Worm (Caenorhabditis elegans) whole organism, early embryonic: ENCODE data around the gene K10H10.9.

Experiments used
- B0310.2 ChIP-seq: sonication (generic microtip); optimal IDR thresholded peaks from 2 replicates; lab custom pipeline; 2016; ENCODE audit warnings: mild to moderate bottlenecking, missing genetic modification characterization, missing compliant biosample characterization
- F13C5.2 ChIP-seq: sonication (generic microtip); optimal IDR thresholded peaks from 2 replicates; lab custom pipeline; 2017; ENCODE audit warnings: mild to moderate bottlenecking, missing genetic modification characterization, inconsistent platforms, missing compliant biosample characterization
- aly-1 ChIP-seq: sonication (generic microtip); optimal IDR thresholded peaks from 2 replicates; lab custom pipeline; 2016; ENCODE audit warnings: missing genetic modification characterization, missing compliant biosample characterization
- ama-1 ChIP-seq: fragments of 150-350 bp; optimal IDR thresholded peaks from 2 replicates; lab custom pipeline; 2014
- flt-1 ChIP-seq: fragments of 200-800 bp; sonication (Bioruptor generic); IDR thresholded peaks from 2 replicates; pipeline ENCODE4 v1.3.6; 2022; ENCODE audit warnings: missing genetic modification characterization, missing compliant biosample characterization
- hnd-1 ChIP-seq: sonication (generic microtip); optimal IDR thresholded peaks from 2 replicates; lab custom pipeline; 2016; ENCODE audit warnings: missing genetic modification characterization, missing compliant biosample characterization
- pes-1 ChIP-seq: fragments of 200-800 bp; sonication (Bioruptor generic); IDR thresholded peaks from 2 replicates; pipeline ENCODE4 v1.3.6; 2022; ENCODE audit warnings: missing genetic modification reagents, missing genetic modification characterization, missing compliant biosample characterization
- scrt-1 ChIP-seq: fragments of 200-800 bp; sonication (Bioruptor generic); IDR thresholded peaks from 2 replicates; pipeline ENCODE4 v1.3.6; 2022; ENCODE audit warnings: missing genetic modification characterization, missing compliant biosample characterization
- sea-1 ChIP-seq: fragments of 200-800 bp; sonication (Bioruptor generic); conservative IDR thresholded peaks from 2 replicates; pipeline ENCODE4 v1.3.6; 2022; ENCODE audit warnings: missing genetic modification characterization, missing compliant biosample characterization
- tbx-11 ChIP-seq: fragments of 200-800 bp; sonication (Bioruptor generic); IDR thresholded peaks from 2 replicates; pipeline ENCODE4 v1.3.6; 2022; ENCODE audit warnings: missing genetic modification characterization, missing compliant biosample characterization

- TF ChIP-seq B0310.2 (tag; lab: Kevin White, UChicago): no peak
- TF ChIP-seq hnd-1 (tag; lab: Kevin White, UChicago): no peak
- TF ChIP-seq ama-1 (lab: Kevin White, UChicago): no peak
- no peak for TF ChIP-seq F13C5.2 (tag; lab: Kevin White, UChicago)
- no peak for TF ChIP-seq aly-1 (tag; lab: Kevin White, UChicago)
- no peak for TF ChIP-seq pes-1 (GFP tag; lab: Robert Waterston, UW)
- TF ChIP-seq tbx-11: no peak
- no peak for TF ChIP-seq sea-1
- TF ChIP-seq scrt-1 (GFP tag; lab: Robert Waterston, UW): no peak
- no peak for TF ChIP-seq flt-1 (GFP tag; lab: Robert Waterston, UW)
These were observed 31.1 kb downstream of the K10H10.9 start for ce11 chrII:14483813-14484212.
